Fruit fly (Drosophila melanogaster) whole organism, wandering third instar larva: ENCODE measurements around the gene CG12316.
A peak's percentile ranks its signal among the peaks of the same experiment; 100 is the strongest.

ENCODE experiments used
- Abd-B ChIP-seq: fragments of >200 bp; optimal IDR thresholded peaks from 2 replicates; lab custom pipeline; 2017; ENCODE audit warnings: missing biosample characterization, missing genetic modification characterization
- CG32264 ChIP-seq: fragments of 200-800 bp; sonication (Bioruptor generic); optimal IDR thresholded peaks from 2 replicates; lab custom pipeline; 2016; ENCODE audit warnings: missing biosample characterization, missing genetic modification characterization
- CG9705 ChIP-seq: fragments of 200-800 bp; sonication (Bioruptor generic); optimal IDR thresholded peaks from 2 replicates; lab custom pipeline; 2018; ENCODE audit warnings: missing biosample characterization, mild to moderate bottlenecking, missing genetic modification characterization
- CrebA ChIP-seq: fragments of 200-800 bp; sonication (Bioruptor generic); optimal IDR thresholded peaks from 2 replicates; lab custom pipeline; 2016; ENCODE audit warnings: missing biosample characterization, mild to moderate bottlenecking, missing genetic modification characterization, borderline replicate concordance
- Dfd ChIP-seq: fragments of >200 bp; optimal IDR thresholded peaks from 2 replicates; lab custom pipeline; 2017; ENCODE audit warnings: missing biosample characterization, missing genetic modification characterization
- Dif ChIP-seq: fragments of 200-275, 200-300 bp; sonication (Bioruptor generic); optimal IDR thresholded peaks from 2 replicates; lab custom pipeline; 2018; ENCODE audit warnings: missing biosample characterization, missing genetic modification characterization; ENCODE audit not compliant: partially characterized antibody
- GATAd ChIP-seq: sonication (Bioruptor generic); optimal IDR thresholded peaks from 2 replicates; lab custom pipeline; 2016; ENCODE audit warnings: missing biosample characterization, missing genetic modification characterization
- HLH106 ChIP-seq: fragments of 200-800 bp; optimal IDR thresholded peaks from 3 replicates; lab custom pipeline; 2019; ENCODE audit warnings: missing biosample characterization, mild to moderate bottlenecking, missing genetic modification characterization, moderate library complexity
- Hnf4 ChIP-seq: fragments of 200-800 bp; sonication (Bioruptor generic); optimal IDR thresholded peaks from 2 replicates; lab custom pipeline; 2016; ENCODE audit warnings: missing biosample characterization, mild to moderate bottlenecking, missing genetic modification characterization
- Hr78 ChIP-seq: fragments of >200 bp; optimal IDR thresholded peaks from 2 replicates; lab custom pipeline; 2017; ENCODE audit warnings: missing biosample characterization, missing genetic modification characterization
- Hr83 ChIP-seq: fragments of 200-300 bp; sonication (Bioruptor generic); optimal IDR thresholded peaks from 2 replicates; lab custom pipeline; 2016; ENCODE audit warnings: missing biosample characterization, mild to moderate bottlenecking, missing genetic modification characterization, moderate library complexity; ENCODE audit not compliant: poor library complexity, severe bottlenecking
- Jra ChIP-seq: sonication (Bioruptor generic); optimal IDR thresholded peaks from 2 replicates; lab custom pipeline; 2016; ENCODE audit warnings: missing biosample characterization, missing genetic modification characterization
- Mio ChIP-seq: sonication (Bioruptor generic); optimal IDR thresholded peaks from 2 replicates; lab custom pipeline; 2016; ENCODE audit warnings: missing biosample characterization, missing genetic modification characterization
- Myc ChIP-seq: fragments of >200 bp; optimal IDR thresholded peaks from 2 replicates; lab custom pipeline; 2017
- N ChIP-seq: fragments of >200 bp; optimal IDR thresholded peaks from 2 replicates; lab custom pipeline; 2018; ENCODE audit warnings: missing biosample characterization, missing external identifiers, missing genetic modification characterization
- OdsH ChIP-seq: fragments of 200-800 bp; sonication (Bioruptor generic); optimal IDR thresholded peaks from 2 replicates; lab custom pipeline; 2016; ENCODE audit warnings: missing biosample characterization, mild to moderate bottlenecking, missing genetic modification characterization
- Rel ChIP-seq, 2 experiments: fragments of 200-800 bp; sonication (Bioruptor generic) in 1 of 2; optimal IDR thresholded peaks; 2 replicates in 1 of 2; 3 replicates in 1 of 2; lab custom pipeline; 2016 to 2019; ENCODE audit warnings: mild to moderate bottlenecking in 2 of 2, missing biosample characterization in 2 of 2, missing genetic modification characterization in 2 of 2, moderate library complexity in 1 of 2
- Sp1 ChIP-seq: fragments of 200-800 bp; sonication (Bioruptor generic); optimal IDR thresholded peaks from 3 replicates; lab custom pipeline; 2019; ENCODE audit warnings: missing biosample characterization, mild to moderate bottlenecking, missing genetic modification characterization, moderate library complexity
- Vsx2 ChIP-seq: fragments of 200-300, 225-300 bp; sonication (Bioruptor generic); optimal IDR thresholded peaks from 2 replicates; lab custom pipeline; 2018; ENCODE audit warnings: missing biosample characterization, missing genetic modification characterization; ENCODE audit not compliant: partially characterized antibody
- br ChIP-seq: fragments of 200-800 bp; sonication (Bioruptor generic); optimal IDR thresholded peaks from 2 replicates; lab custom pipeline; 2016; ENCODE audit warnings: missing biosample characterization, missing genetic modification characterization
- brk ChIP-seq: fragments of 200-800 bp; sonication (Bioruptor generic); optimal IDR thresholded peaks from 2 replicates; lab custom pipeline; 2016; ENCODE audit warnings: missing biosample characterization, mild to moderate bottlenecking, missing genetic modification characterization
- dl ChIP-seq, 2 experiments: fragments of 175-275, 200-275 bp in 1 of 2; fragments of 200-275 bp in 1 of 2; sonication (Bioruptor generic); optimal IDR thresholded peaks; lab custom pipeline; 2018; ENCODE audit warnings: mild to moderate bottlenecking in 2 of 2, missing biosample characterization in 2 of 2, missing genetic modification characterization in 2 of 2, moderate library complexity in 2 of 2; ENCODE audit not compliant: partially characterized antibody in 2 of 2, insufficient read depth in 1 of 2
- dmrt93B ChIP-seq: fragments of 200-800 bp; sonication (Bioruptor generic); optimal IDR thresholded peaks from 2 replicates; lab custom pipeline; 2018; ENCODE audit warnings: missing biosample characterization, mild to moderate bottlenecking, missing genetic modification characterization
- dsf ChIP-seq: sonication (Bioruptor generic); optimal IDR thresholded peaks from 2 replicates; lab custom pipeline; 2016; ENCODE audit warnings: missing biosample characterization, missing genetic modification characterization, borderline replicate concordance
- ey ChIP-seq: fragments of 200-800 bp; sonication (Bioruptor generic); optimal IDR thresholded peaks from 2 replicates; lab custom pipeline; 2016; ENCODE audit warnings: missing biosample characterization, missing genetic modification characterization
- foxo ChIP-seq, 2 experiments: fragments of 200-800 bp; sonication (Bioruptor generic); optimal IDR thresholded peaks; 2 replicates in 1 of 2; 3 replicates in 1 of 2; lab custom pipeline; 2016 to 2017; ENCODE audit warnings: missing biosample characterization in 2 of 2, missing genetic modification characterization in 2 of 2
- fru ChIP-seq: fragments of 200-800 bp; sonication (Bioruptor generic); optimal IDR thresholded peaks from 3 replicates; lab custom pipeline; 2016; ENCODE audit warnings: missing biosample characterization, mild to moderate bottlenecking, missing genetic modification characterization
- h ChIP-seq: fragments of 200-800 bp; sonication (Bioruptor generic); optimal IDR thresholded peaks from 3 replicates; lab custom pipeline; 2016; ENCODE audit warnings: missing biosample characterization, mild to moderate bottlenecking, missing genetic modification characterization
- jim ChIP-seq: fragments of 175-275, 200-325 bp; sonication (Bioruptor generic); optimal IDR thresholded peaks from 2 replicates; lab custom pipeline; 2016; ENCODE audit warnings: missing biosample characterization, mild to moderate bottlenecking, missing genetic modification characterization
- lola ChIP-seq: fragments of >200 bp; optimal IDR thresholded peaks from 2 replicates; lab custom pipeline; 2017; ENCODE audit warnings: missing biosample characterization, missing genetic modification characterization
- pan ChIP-seq: fragments of >200 bp; optimal IDR thresholded peaks from 2 replicates; lab custom pipeline; 2017
- psq ChIP-seq: fragments of 200-800 bp; sonication (Bioruptor generic); optimal IDR thresholded peaks from 3 replicates; lab custom pipeline; 2017; ENCODE audit warnings: missing biosample characterization, mild to moderate bottlenecking, missing genetic modification characterization, moderate library complexity
- rgr ChIP-seq: fragments of 200-800 bp; sonication (Bioruptor generic); optimal IDR thresholded peaks from 3 replicates; lab custom pipeline; 2016; ENCODE audit warnings: missing biosample characterization, mild to moderate bottlenecking, missing genetic modification characterization
- sage ChIP-seq: fragments of 200-800 bp; sonication (Bioruptor generic); optimal IDR thresholded peaks from 2 replicates; lab custom pipeline; 2016; ENCODE audit warnings: missing biosample characterization, mild to moderate bottlenecking, missing genetic modification characterization
- sv ChIP-seq: fragments of 200-800 bp; sonication (Bioruptor generic); optimal IDR thresholded peaks from 3 replicates; lab custom pipeline; 2016; ENCODE audit warnings: missing biosample characterization, missing genetic modification characterization
- tai ChIP-seq: sonication (Bioruptor generic); optimal IDR thresholded peaks from 2 replicates; lab custom pipeline; 2016; ENCODE audit warnings: missing biosample characterization, missing genetic modification characterization
- usp ChIP-seq: fragments of >200 bp; optimal IDR thresholded peaks from 2 replicates; lab custom pipeline; 2017; ENCODE audit warnings: missing biosample characterization, missing genetic modification characterization
- woc ChIP-seq: sonication (Bioruptor generic); optimal IDR thresholded peaks from 2 replicates; lab custom pipeline; 2016; ENCODE audit warnings: missing biosample characterization, mild to moderate bottlenecking, missing genetic modification characterization

CG12316 gene

dm6 chr3L:15108948-15109347, 27.8 kb downstream of the CG12316 start:
- peak; percentile 47 for TF ChIP-seq Myc (lab: Kevin White, UChicago)
- peak; percentile 40 for TF ChIP-seq HLH106 (tag; lab: Kevin White, UChicago)
- no peak for TF ChIP-seq CrebA (GFP tag; lab: Kevin White, UChicago)

dm6 chr3L:15108524-15108923, 28.2 kb downstream of the CG12316 start:
- TF ChIP-seq Sp1 (GFP tag; lab: Kevin White, UChicago) (no peak), CrebA (GFP tag; lab: Kevin White, UChicago) (no peak), brk (GFP tag; lab: Kevin White, UChicago) (no peak), Hr83 (GFP tag; lab: Kevin White, UChicago) (no peak), Myc (lab: Kevin White, UChicago) (no peak), Rel (GFP tag; optimal IDR thresholded peaks at IDR 0.05; lab: Kevin White, UChicago) (no peak), Rel (tag; optimal IDR thresholded peaks at IDR 0.05; lab: Kevin White, UChicago) (no peak), CG32264 (no peak), Vsx2 (GFP tag; lab: Kevin White, UChicago) (no peak)

dm6 chr3L:15107776-15108379, 28.9 kb downstream of the CG12316 start:
- no peak for TF ChIP-seq Vsx2 (GFP tag; lab: Kevin White, UChicago)
- TF ChIP-seq sage, result peak; percentile 61
- TF ChIP-seq psq (GFP tag; lab: Kevin White, UChicago), result peak; percentile 96
- TF ChIP-seq Jra (GFP tag; lab: Kevin White, UChicago), result peak; percentile 85
- TF ChIP-seq Mio (GFP tag; lab: Kevin White, UChicago), result peak; percentile 40
- no peak for TF ChIP-seq sv (GFP tag; lab: Kevin White, UChicago)
- TF ChIP-seq CG9705 (GFP tag; lab: Kevin White, UChicago), result peak; percentile 92
- no peak for TF ChIP-seq Dfd (GFP tag; lab: Kevin White, UChicago)
- TF ChIP-seq OdsH (GFP tag; lab: Kevin White, UChicago), result peak; percentile 94
- no peak for TF ChIP-seq CrebA (GFP tag; lab: Kevin White, UChicago)
- TF ChIP-seq jim, result no peak
- TF ChIP-seq Abd-B (GFP tag; lab: Kevin White, UChicago), result no peak
- TF ChIP-seq dmrt93B, result peak; percentile 94
- peak; percentile 96 for TF ChIP-seq HLH106 (tag; lab: Kevin White, UChicago)
- TF ChIP-seq lola (GFP tag; lab: Kevin White, UChicago), result no peak
- TF ChIP-seq woc (GFP tag; lab: Kevin White, UChicago), result peak; percentile 97
- TF ChIP-seq usp (GFP tag; lab: Kevin White, UChicago), result no peak
- peak; percentile 72 for TF ChIP-seq CG32264
- peak; percentile 9 for TF ChIP-seq Hr83 (GFP tag; lab: Kevin White, UChicago)
- TF ChIP-seq h, result peak; percentile 94
- no peak for TF ChIP-seq GATAd (GFP tag; lab: Kevin White, UChicago)
- TF ChIP-seq N, result no peak
- TF ChIP-seq Myc (lab: Kevin White, UChicago), result no peak
- peak; percentile 92 for TF ChIP-seq ey (GFP tag; lab: Kevin White, UChicago)
- peak; percentile 93 for TF ChIP-seq rgr (GFP tag; lab: Kevin White, UChicago)
- peak; percentile 76 for TF ChIP-seq dsf (GFP tag; lab: Kevin White, UChicago)
- peak in 1 of 2 experiments; percentile 95 for TF ChIP-seq foxo (GFP tag; optimal IDR thresholded peaks at IDR 0.05; lab: Kevin White, UChicago)
- peak; percentile 88 for TF ChIP-seq Rel (GFP tag; optimal IDR thresholded peaks at IDR 0.05; lab: Kevin White, UChicago)
- TF ChIP-seq Rel (tag; optimal IDR thresholded peaks at IDR 0.05; lab: Kevin White, UChicago), result peak; percentile 47
- peak; percentile 95 for TF ChIP-seq fru (GFP tag; lab: Kevin White, UChicago)
- TF ChIP-seq br, result peak; percentile 91
- peak; percentile 12 for TF ChIP-seq Dif (GFP tag; lab: Kevin White, UChicago)
- peak; percentile 81 for TF ChIP-seq Hnf4 (GFP tag; lab: Kevin White, UChicago)
- TF ChIP-seq pan (lab: Kevin White, UChicago), result no peak
- TF ChIP-seq tai, result peak; percentile 83
- no peak for TF ChIP-seq Hr78 (GFP tag; lab: Kevin White, UChicago)
- TF ChIP-seq dl (GFP tag; optimal IDR thresholded peaks at IDR 0.05; lab: Kevin White, UChicago; ENCODE audit: insufficient read depth in 1 of 2, partially characterized antibody in 2 of 2), result peak in 1 of 2 experiments; percentile 17
- TF ChIP-seq Sp1 (GFP tag; lab: Kevin White, UChicago), result peak; percentile 97
- TF ChIP-seq brk (GFP tag; lab: Kevin White, UChicago), result peak; percentile 93
